Worm (Caenorhabditis elegans) whole organism, early embryonic: Measurements from ENCODE around the gene sru-29.

ENCODE experiments used
- B0310.2 ChIP-seq: sonication (generic microtip); optimal IDR thresholded peaks from 2 replicates; lab custom pipeline; 2016; ENCODE audit warnings: mild to moderate bottlenecking, missing genetic modification characterization, missing compliant biosample characterization
- F13C5.2 ChIP-seq: sonication (generic microtip); optimal IDR thresholded peaks from 2 replicates; lab custom pipeline; 2017; ENCODE audit warnings: mild to moderate bottlenecking, missing genetic modification characterization, inconsistent platforms, missing compliant biosample characterization
- aly-1 ChIP-seq: sonication (generic microtip); optimal IDR thresholded peaks from 2 replicates; lab custom pipeline; 2016; ENCODE audit warnings: missing genetic modification characterization, missing compliant biosample characterization
- ama-1 ChIP-seq: fragments of 150-350 bp; optimal IDR thresholded peaks from 2 replicates; lab custom pipeline; 2014
- ceh-13 ChIP-seq: fragments of 200-800 bp; sonication (Bioruptor generic); optimal IDR thresholded peaks from 2 replicates; lab custom pipeline; 2018; ENCODE audit warnings: mild to moderate bottlenecking, missing genetic modification characterization, missing compliant biosample characterization
- ceh-36 ChIP-seq: sonication (generic microtip); optimal IDR thresholded peaks from 2 replicates; lab custom pipeline; 2016; ENCODE audit warnings: missing genetic modification characterization, inconsistent platforms, missing compliant biosample characterization
- ets-7 ChIP-seq: sonication (generic microtip); optimal IDR thresholded peaks from 2 replicates; lab custom pipeline; 2016; ENCODE audit warnings: missing genotype, missing genetic modification characterization, missing compliant biosample characterization
- flt-1 ChIP-seq: fragments of 200-800 bp; sonication (Bioruptor generic); IDR thresholded peaks from 2 replicates; pipeline ENCODE4 v1.3.6; 2022; ENCODE audit warnings: missing genetic modification characterization, missing compliant biosample characterization
- hmbx-1 ChIP-seq: sonication (generic microtip); optimal IDR thresholded peaks from 2 replicates; lab custom pipeline; 2016; ENCODE audit warnings: mild to moderate bottlenecking, missing genetic modification characterization, missing compliant biosample characterization
- hmg-4 ChIP-seq: fragments of 200-800 bp; sonication (Bioruptor generic); optimal IDR thresholded peaks from 2 replicates; lab custom pipeline; 2018; ENCODE audit warnings: mild to moderate bottlenecking, missing genetic modification characterization, missing compliant biosample characterization
- hnd-1 ChIP-seq: sonication (generic microtip); optimal IDR thresholded peaks from 2 replicates; lab custom pipeline; 2016; ENCODE audit warnings: missing genetic modification characterization, missing compliant biosample characterization
- pes-1 ChIP-seq: fragments of 200-800 bp; sonication (Bioruptor generic); IDR thresholded peaks from 2 replicates; pipeline ENCODE4 v1.3.6; 2022; ENCODE audit warnings: missing genetic modification reagents, missing genetic modification characterization, missing compliant biosample characterization
- scrt-1 ChIP-seq: fragments of 200-800 bp; sonication (Bioruptor generic); IDR thresholded peaks from 2 replicates; pipeline ENCODE4 v1.3.6; 2022; ENCODE audit warnings: missing genetic modification characterization, missing compliant biosample characterization
- sea-1 ChIP-seq: fragments of 200-800 bp; sonication (Bioruptor generic); conservative IDR thresholded peaks from 2 replicates; pipeline ENCODE4 v1.3.6; 2022; ENCODE audit warnings: missing genetic modification characterization, missing compliant biosample characterization
- tbx-11 ChIP-seq: fragments of 200-800 bp; sonication (Bioruptor generic); IDR thresholded peaks from 2 replicates; pipeline ENCODE4 v1.3.6; 2022; ENCODE audit warnings: missing genetic modification characterization, missing compliant biosample characterization
- tbx-37 ChIP-seq: fragments of 200-800 bp; sonication (Bioruptor generic); conservative IDR thresholded peaks from 2 replicates; pipeline ENCODE4 v1.3.6; 2022; ENCODE audit warnings: missing genetic modification reagents, missing genetic modification characterization, missing compliant biosample characterization
- tra-4 ChIP-seq: sonication (generic microtip); optimal IDR thresholded peaks from 2 replicates; lab custom pipeline; 2017; ENCODE audit warnings: missing genetic modification characterization, missing compliant biosample characterization

The sru-29 gene

DNA sequence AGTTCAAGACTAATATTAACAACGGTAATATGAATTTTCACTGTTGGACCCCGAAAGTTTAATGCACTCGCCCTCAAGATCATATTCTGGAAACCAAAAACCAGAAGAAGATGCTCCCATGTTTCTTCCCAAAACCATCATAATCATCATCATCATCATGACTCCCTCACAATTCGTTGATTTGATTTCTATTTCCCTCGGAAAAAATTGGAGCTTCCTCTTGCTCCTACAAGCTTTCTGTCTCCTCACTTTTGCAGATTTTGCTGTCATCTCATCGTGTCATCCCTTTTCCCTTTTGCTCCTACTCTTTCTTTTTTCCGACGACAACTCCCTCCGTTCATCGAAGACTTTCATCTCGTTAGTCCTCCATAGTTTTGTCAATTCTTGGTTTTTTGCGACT, 39.3 kb upstream of the sru-29 start, which contains the start of gene F46B6.2:
Gene F46B6.2 (plus strand): TSS at position 316 of the 400 bp plus-strand sequence.
- no peak for TF ChIP-seq aly-1 (tag; lab: Kevin White, UChicago)
- no peak for TF ChIP-seq scrt-1 (GFP tag; lab: Robert Waterston, UW)
- TF ChIP-seq hmg-4: no peak
- no peak for TF ChIP-seq tbx-11 (GFP tag; lab: Robert Waterston, UW)
- TF ChIP-seq hnd-1 (tag; lab: Kevin White, UChicago): no peak
- no peak for TF ChIP-seq F13C5.2 (tag; lab: Kevin White, UChicago)
- no peak for TF ChIP-seq B0310.2 (tag; lab: Kevin White, UChicago)
- TF ChIP-seq flt-1 (GFP tag; lab: Robert Waterston, UW): no peak
- no peak for TF ChIP-seq tra-4 (tag; lab: Kevin White, UChicago)
- TF ChIP-seq ceh-13 (GFP tag; lab: Kevin White, UChicago): no peak
- no peak for TF ChIP-seq ama-1 (lab: Kevin White, UChicago)
- TF ChIP-seq tbx-37: no peak

DNA sequence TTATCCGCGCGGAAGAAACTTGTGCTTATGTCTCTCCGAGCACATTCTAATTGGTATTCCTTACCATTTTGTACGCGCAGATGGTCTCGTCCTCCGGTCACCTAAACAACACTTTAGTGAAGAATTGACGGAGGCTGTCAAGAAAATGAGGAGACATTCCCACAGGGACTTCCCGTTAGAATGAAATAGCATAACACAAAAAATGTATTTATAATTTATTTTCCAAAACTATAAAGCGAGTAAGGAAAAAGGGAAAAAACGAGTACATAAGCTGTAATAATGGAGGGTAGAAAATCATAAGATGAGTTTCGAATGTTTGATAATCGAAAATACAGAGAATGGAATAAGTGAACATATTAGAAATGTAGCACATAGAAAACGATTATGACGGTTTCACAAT, 35.5 kb upstream of the sru-29 start, which contains the start of gene F46B6.12:
Gene F46B6.12 (minus strand): TSS at position 101 of the 400 bp plus-strand sequence.
- TF ChIP-seq sea-1 (GFP tag; lab: Robert Waterston, UW): no peak
- TF ChIP-seq B0310.2 (tag; lab: Kevin White, UChicago): no peak
- TF ChIP-seq pes-1 (GFP tag; lab: Robert Waterston, UW): no peak

ce11 chrV:9777645-9778044, 33.6 kb upstream of the sru-29 start, which contains the start of gene smg-4:
Gene smg-4 (minus strand): TSS chrV:9777745.
- TF ChIP-seq tbx-37 (no peak), ceh-13 (GFP tag; lab: Kevin White, UChicago) (no peak), ets-7 (tag; lab: Kevin White, UChicago) (no peak), scrt-1 (GFP tag; lab: Robert Waterston, UW) (no peak), B0310.2 (tag; lab: Kevin White, UChicago) (no peak), pes-1 (GFP tag; lab: Robert Waterston, UW) (no peak), flt-1 (GFP tag; lab: Robert Waterston, UW) (no peak), aly-1 (tag; lab: Kevin White, UChicago) (no peak), hmg-4 (no peak), hmbx-1 (tag; lab: Kevin White, UChicago) (no peak), sea-1 (GFP tag; lab: Robert Waterston, UW) (no peak), F13C5.2 (tag; lab: Kevin White, UChicago) (no peak), ama-1 (lab: Kevin White, UChicago) (no peak), tra-4 (tag; lab: Kevin White, UChicago) (no peak), tbx-11 (GFP tag; lab: Robert Waterston, UW) (no peak), hnd-1 (tag; lab: Kevin White, UChicago) (no peak), ceh-36 (tag; lab: Kevin White, UChicago) (no peak)

DNA sequence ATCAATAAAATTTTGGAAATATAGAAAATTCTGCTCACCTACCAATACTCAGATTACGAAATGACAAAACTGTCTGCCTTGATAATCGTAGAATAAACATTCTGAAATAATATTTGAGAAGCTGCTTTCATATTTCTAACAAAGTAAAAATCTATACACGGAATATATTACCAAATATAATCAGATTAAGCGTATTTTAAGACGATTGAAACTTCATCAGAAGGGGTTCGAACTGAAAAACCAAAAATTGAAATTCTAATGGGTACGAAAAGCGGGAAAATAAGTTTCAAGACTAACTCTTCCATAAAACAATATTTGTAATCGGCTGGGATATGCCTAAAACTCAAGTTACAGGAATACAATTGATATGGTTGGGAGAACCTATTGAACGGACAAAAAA, 31.8 kb upstream of the sru-29 start, which contains the start of gene F46B6.4:
Gene F46B6.4 (minus strand): TSS at position 101 of the 400 bp plus-strand sequence.
- TF ChIP-seq tra-4 (tag; lab: Kevin White, UChicago) (no peak), aly-1 (tag; lab: Kevin White, UChicago) (no peak), hmg-4 (no peak), hmbx-1 (tag; lab: Kevin White, UChicago) (no peak), F13C5.2 (tag; lab: Kevin White, UChicago) (no peak), flt-1 (GFP tag; lab: Robert Waterston, UW) (no peak), B0310.2 (tag; lab: Kevin White, UChicago) (no peak), ets-7 (tag; lab: Kevin White, UChicago) (no peak), tbx-37 (no peak), ceh-36 (tag; lab: Kevin White, UChicago) (no peak), ama-1 (lab: Kevin White, UChicago) (no peak), tbx-11 (GFP tag; lab: Robert Waterston, UW) (no peak), sea-1 (GFP tag; lab: Robert Waterston, UW) (no peak), scrt-1 (GFP tag; lab: Robert Waterston, UW) (no peak)

ce11 chrV:9782045-9782444, 29.2 kb upstream of the sru-29 start:
- TF ChIP-seq aly-1 (tag; lab: Kevin White, UChicago) (no peak), scrt-1 (GFP tag; lab: Robert Waterston, UW) (no peak)

ce11 chrV:9782969-9783368, 28.3 kb upstream of the sru-29 start, which contains the start of gene F46B6.5:
Gene F46B6.5 (minus strand): TSS chrV:9783069.
- TF ChIP-seq flt-1 (GFP tag; lab: Robert Waterston, UW) (no peak), hmbx-1 (tag; lab: Kevin White, UChicago) (no peak), hmg-4 (no peak), tbx-37 (no peak), tra-4 (tag; lab: Kevin White, UChicago) (no peak), ets-7 (tag; lab: Kevin White, UChicago) (no peak), ceh-36 (tag; lab: Kevin White, UChicago) (no peak), sea-1 (GFP tag; lab: Robert Waterston, UW) (no peak), pes-1 (GFP tag; lab: Robert Waterston, UW) (no peak), B0310.2 (tag; lab: Kevin White, UChicago) (no peak), ceh-13 (GFP tag; lab: Kevin White, UChicago) (no peak), ama-1 (lab: Kevin White, UChicago) (no peak), scrt-1 (GFP tag; lab: Robert Waterston, UW) (no peak), hnd-1 (tag; lab: Kevin White, UChicago) (no peak), aly-1 (tag; lab: Kevin White, UChicago) (no peak), tbx-11 (GFP tag; lab: Robert Waterston, UW) (no peak)

DNA sequence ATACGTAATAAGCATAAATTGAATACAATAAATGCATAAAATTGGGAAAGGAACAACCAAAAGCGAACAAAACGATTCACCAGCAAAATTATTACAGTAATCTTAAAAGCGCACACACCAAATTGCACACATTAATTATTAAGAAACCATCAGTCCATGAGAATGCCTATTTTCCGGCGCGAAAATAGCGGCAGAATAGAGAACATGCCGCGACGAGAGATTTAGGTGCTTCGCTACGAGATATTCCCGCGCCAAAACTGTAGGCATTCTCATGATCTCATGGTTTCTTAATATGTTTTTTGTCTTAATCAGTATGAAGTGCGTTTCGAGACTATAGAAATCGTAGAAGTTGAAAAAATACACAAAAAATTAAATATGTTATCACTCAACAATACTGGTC, 27.0 kb upstream of the sru-29 start:
- TF ChIP-seq hmbx-1 (tag; lab: Kevin White, UChicago) (no peak), ceh-36 (tag; lab: Kevin White, UChicago) (no peak), F13C5.2 (tag; lab: Kevin White, UChicago) (no peak), hmg-4 (no peak), ets-7 (tag; lab: Kevin White, UChicago) (no peak), tbx-37 (no peak), hnd-1 (tag; lab: Kevin White, UChicago) (no peak), scrt-1 (GFP tag; lab: Robert Waterston, UW) (no peak), tra-4 (tag; lab: Kevin White, UChicago) (no peak), aly-1 (tag; lab: Kevin White, UChicago) (no peak), tbx-11 (GFP tag; lab: Robert Waterston, UW) (no peak), ceh-13 (GFP tag; lab: Kevin White, UChicago) (no peak), pes-1 (GFP tag; lab: Robert Waterston, UW) (no peak), B0310.2 (tag; lab: Kevin White, UChicago) (no peak), sea-1 (GFP tag; lab: Robert Waterston, UW) (no peak), flt-1 (GFP tag; lab: Robert Waterston, UW) (no peak), ama-1 (lab: Kevin White, UChicago) (no peak)
